Worm (Caenorhabditis elegans) whole organism, L1 larva: ENCODE data around the gene col-90.

Source experiments
- C04F5.9 ChIP-seq: sonication (generic microtip); optimal IDR thresholded peaks from 2 replicates; lab custom pipeline; 2016; ENCODE audit warnings: missing genetic modification characterization, missing compliant biosample characterization
- C34B4.2 ChIP-seq: sonication (generic microtip); optimal IDR thresholded peaks from 2 replicates; lab custom pipeline; 2017; ENCODE audit warnings: mild to moderate bottlenecking, missing genetic modification characterization, missing compliant biosample characterization
- F16B12.6 ChIP-seq: fragments of 150-350 bp; optimal IDR thresholded peaks from 2 replicates; lab custom pipeline; 2014; ENCODE audit warnings: missing biosample characterization, missing genetic modification characterization
- ama-1 ChIP-seq: fragments of 150-350 bp; optimal IDR thresholded peaks from 2 replicates; lab custom pipeline; 2014
- blmp-1 ChIP-seq: fragments of 150-350 bp; optimal IDR thresholded peaks from 2 replicates; lab custom pipeline; 2014; ENCODE audit warnings: missing biosample characterization, missing genetic modification characterization
- ceh-63 ChIP-seq: fragments of 200-800 bp; sonication (Bioruptor generic); optimal IDR thresholded peaks from 2 replicates; lab custom pipeline; 2018; ENCODE audit warnings: mild to moderate bottlenecking, missing genetic modification characterization, missing compliant biosample characterization
- ceh-82 ChIP-seq, 3 experiments: fragments of 150-350 bp in 1 of 3; sonication (generic microtip) in 2 of 3; optimal IDR thresholded peaks; 2 replicates each; lab custom pipeline; 2014 to 2017; ENCODE audit warnings: missing biosample characterization in 3 of 3, missing genetic modification characterization in 3 of 3
- ceh-88 ChIP-seq: fragments of 200-800 bp; sonication (Bioruptor generic); IDR thresholded peaks from 2 replicates; pipeline ENCODE4 v1.3.6; 2022; ENCODE audit warnings: missing genetic modification characterization, missing compliant biosample characterization
- ceh-90 ChIP-seq: sonication (generic microtip); optimal IDR thresholded peaks from 2 replicates; lab custom pipeline; 2016; ENCODE audit warnings: missing genetic modification characterization, missing compliant biosample characterization
- dsc-1 ChIP-seq: sonication (generic microtip); optimal IDR thresholded peaks from 2 replicates; lab custom pipeline; 2016; ENCODE audit warnings: mild to moderate bottlenecking, missing genetic modification characterization, missing compliant biosample characterization
- efl-1 ChIP-seq, 4 experiments: fragments of 150-350 bp; optimal IDR thresholded peaks in 3 of 4; peaks in 1 of 4; 1 replicate in 1 of 4; 2 replicates in 3 of 4; lab custom pipeline; 2014; ENCODE audit warnings: missing biosample characterization in 2 of 4, missing genetic modification characterization in 2 of 4, missing genetic modification reagents in 2 of 4
- efl-3 ChIP-seq: fragments of 200-800 bp; sonication (Bioruptor generic); optimal IDR thresholded peaks from 2 replicates; lab custom pipeline; 2018; ENCODE audit warnings: mild to moderate bottlenecking, missing genetic modification characterization, missing compliant biosample characterization
- egl-13 ChIP-seq: sonication (generic microtip); optimal IDR thresholded peaks from 2 replicates; lab custom pipeline; 2016; ENCODE audit warnings: missing genotype, missing genetic modification reagents, missing genetic modification characterization, missing compliant biosample characterization
- egl-27 ChIP-seq, 2 experiments: fragments of 150-350 bp in 1 of 2; sonication (generic microtip); optimal IDR thresholded peaks; 3 replicates each; lab custom pipeline; 2017 to 2018; ENCODE audit warnings: missing biosample characterization in 2 of 2, missing genetic modification characterization in 2 of 2, missing genetic modification reagents in 2 of 2
- elt-2 ChIP-seq: sonication (generic microtip); optimal IDR thresholded peaks from 2 replicates; lab custom pipeline; 2016; ENCODE audit warnings: missing genetic modification characterization, mild to moderate bottlenecking, inconsistent platforms, missing compliant biosample characterization, missing genetic modification reagents
- elt-3 ChIP-seq, 6 experiments: fragments of 150-350 bp in 1 of 6; sonication (generic microtip); optimal IDR thresholded peaks; 2 replicates each; lab custom pipeline; 2017 to 2018; ENCODE audit warnings: missing biosample characterization in 6 of 6, missing genetic modification characterization in 6 of 6, inconsistent platforms in 1 of 6
- fkh-10 ChIP-seq: sonication (generic microtip); optimal IDR thresholded peaks from 2 replicates; lab custom pipeline; 2017; ENCODE audit warnings: missing biosample characterization, missing genetic modification reagents, missing genetic modification characterization
- fos-1 ChIP-seq: fragments of 150-350 bp; optimal IDR thresholded peaks from 2 replicates; lab custom pipeline; 2014; ENCODE audit warnings: missing biosample characterization, missing genetic modification characterization
- hlh-17 ChIP-seq: fragments of 200-800 bp; sonication (Bioruptor generic); optimal IDR thresholded peaks from 2 replicates; lab custom pipeline; 2018; ENCODE audit warnings: missing genetic modification characterization, mild to moderate bottlenecking, missing compliant biosample characterization, moderate library complexity, borderline replicate concordance
- hpl-2 ChIP-seq: fragments of 150-350 bp; optimal IDR thresholded peaks from 2 replicates; lab custom pipeline; 2014; ENCODE audit warnings: missing biosample characterization, missing genetic modification reagents, missing genetic modification characterization
- irx-1 ChIP-seq: sonication (generic microtip); optimal IDR thresholded peaks from 2 replicates; lab custom pipeline; 2016; ENCODE audit warnings: missing genetic modification characterization, missing compliant biosample characterization
- isw-1 ChIP-seq: fragments of 200-800 bp; sonication (Bioruptor generic); IDR thresholded peaks from 2 replicates; pipeline ENCODE4 v1.3.6; 2022; ENCODE audit warnings: missing genetic modification characterization, missing compliant biosample characterization
- jun-1 ChIP-seq: fragments of 150-350 bp; optimal IDR thresholded peaks from 2 replicates; lab custom pipeline; 2014; ENCODE audit warnings: missing biosample characterization, missing genetic modification reagents, missing genetic modification characterization
- lin-13 ChIP-seq: fragments of 150-350 bp; optimal IDR thresholded peaks from 2 replicates; lab custom pipeline; 2014; ENCODE audit warnings: missing biosample characterization, missing genetic modification reagents, missing genetic modification characterization
- lin-14 ChIP-seq: fragments of 200-800 bp; sonication (Bioruptor generic); optimal IDR thresholded peaks from 2 replicates; lab custom pipeline; 2018; ENCODE audit warnings: mild to moderate bottlenecking, missing genetic modification characterization, moderate library complexity, missing compliant biosample characterization
- lin-15B ChIP-seq: fragments of 150-350 bp; sonication (generic microtip); optimal IDR thresholded peaks from 3 replicates; lab custom pipeline; 2014; ENCODE audit warnings: missing biosample characterization, missing genetic modification characterization
- lin-35 ChIP-seq, 2 experiments: fragments of 150-350 bp; optimal IDR thresholded peaks; 2 replicates each; lab custom pipeline; 2014; ENCODE audit warnings: missing biosample characterization in 2 of 2, missing genetic modification characterization in 2 of 2, missing genetic modification reagents in 2 of 2
- lsy-2 ChIP-seq, 2 experiments: fragments of 150-350 bp; optimal IDR thresholded peaks; 2 replicates each; lab custom pipeline; 2014; ENCODE audit warnings: missing biosample characterization in 2 of 2, missing genetic modification characterization in 2 of 2
- mef-2 ChIP-seq: fragments of 150-350 bp; optimal IDR thresholded peaks from 2 replicates; lab custom pipeline; 2014; ENCODE audit warnings: missing biosample characterization, missing genetic modification characterization
- mep-1 ChIP-seq: fragments of 150-350 bp; optimal IDR thresholded peaks from 2 replicates; lab custom pipeline; 2014; ENCODE audit warnings: missing biosample characterization, missing genetic modification characterization
- nhr-12 ChIP-seq: sonication (generic microtip); optimal IDR thresholded peaks from 2 replicates; lab custom pipeline; 2017; ENCODE audit warnings: missing biosample characterization, missing genetic modification characterization
- nhr-19 ChIP-seq: fragments of 200-800 bp; sonication (Bioruptor generic); conservative IDR thresholded peaks from 2 replicates; pipeline ENCODE4 v1.3.6; 2022; ENCODE audit warnings: missing genetic modification characterization, missing compliant biosample characterization
- nhr-20 ChIP-seq: sonication (generic microtip); optimal IDR thresholded peaks from 2 replicates; lab custom pipeline; 2016; ENCODE audit warnings: mild to moderate bottlenecking, missing genetic modification characterization, missing compliant biosample characterization
- nhr-47 ChIP-seq: sonication (generic microtip); optimal IDR thresholded peaks from 2 replicates; lab custom pipeline; 2016; ENCODE audit warnings: mild to moderate bottlenecking, missing genetic modification characterization, moderate library complexity, missing compliant biosample characterization
- nhr-71 ChIP-seq: sonication (generic microtip); optimal IDR thresholded peaks from 2 replicates; lab custom pipeline; 2016; ENCODE audit warnings: mild to moderate bottlenecking, missing genetic modification characterization, moderate library complexity, missing compliant biosample characterization
- nhr-76 ChIP-seq: sonication (generic microtip); optimal IDR thresholded peaks from 2 replicates; lab custom pipeline; 2017; ENCODE audit warnings: missing biosample characterization, missing genetic modification characterization
- nhr-77 ChIP-seq: fragments of 150-350 bp; optimal IDR thresholded peaks from 2 replicates; lab custom pipeline; 2014; ENCODE audit warnings: missing biosample characterization, missing genetic modification characterization
- nhr-84 ChIP-seq: sonication (generic microtip); optimal IDR thresholded peaks from 2 replicates; lab custom pipeline; 2017; ENCODE audit warnings: missing biosample characterization, missing genetic modification characterization
- nhr-85 ChIP-seq: sonication (generic microtip); peaks from one replicate; lab custom pipeline; 2016; ENCODE audit warnings: missing genetic modification characterization, inconsistent platforms, missing compliant biosample characterization
- nhr-90 ChIP-seq: sonication (generic microtip); optimal IDR thresholded peaks from 2 replicates; lab custom pipeline; 2016; ENCODE audit warnings: mild to moderate bottlenecking, missing genetic modification characterization, missing compliant biosample characterization; ENCODE audit not compliant: poor library complexity
- rnt-1 ChIP-seq: sonication (generic microtip); optimal IDR thresholded peaks from 2 replicates; lab custom pipeline; 2016; ENCODE audit warnings: mild to moderate bottlenecking, missing genetic modification characterization, moderate library complexity, missing compliant biosample characterization
- skn-1 ChIP-seq: fragments of 150-350 bp; optimal IDR thresholded peaks from 2 replicates; lab custom pipeline; 2014; ENCODE audit warnings: missing biosample characterization, missing genetic modification characterization
- snu-23 ChIP-seq: sonication (generic microtip); optimal IDR thresholded peaks from 2 replicates; lab custom pipeline; 2016; ENCODE audit warnings: missing genetic modification characterization, missing compliant biosample characterization
- tbx-2 ChIP-seq: sonication (generic microtip); optimal IDR thresholded peaks from 2 replicates; lab custom pipeline; 2016; ENCODE audit warnings: missing genetic modification characterization, missing compliant biosample characterization
- unc-130 ChIP-seq: fragments of 150-350 bp; optimal IDR thresholded peaks from 2 replicates; lab custom pipeline; 2017; ENCODE audit warnings: missing biosample characterization, missing genetic modification characterization, inconsistent platforms
- unc-86 ChIP-seq: sonication (generic microtip); optimal IDR thresholded peaks from 2 replicates; lab custom pipeline; 2016; ENCODE audit warnings: missing genetic modification characterization, missing compliant biosample characterization
- zag-1 ChIP-seq: fragments of 150-350 bp; optimal IDR thresholded peaks from 2 replicates; lab custom pipeline; 2014; ENCODE audit warnings: missing biosample characterization, missing genetic modification characterization

The col-90 gene

DNA sequence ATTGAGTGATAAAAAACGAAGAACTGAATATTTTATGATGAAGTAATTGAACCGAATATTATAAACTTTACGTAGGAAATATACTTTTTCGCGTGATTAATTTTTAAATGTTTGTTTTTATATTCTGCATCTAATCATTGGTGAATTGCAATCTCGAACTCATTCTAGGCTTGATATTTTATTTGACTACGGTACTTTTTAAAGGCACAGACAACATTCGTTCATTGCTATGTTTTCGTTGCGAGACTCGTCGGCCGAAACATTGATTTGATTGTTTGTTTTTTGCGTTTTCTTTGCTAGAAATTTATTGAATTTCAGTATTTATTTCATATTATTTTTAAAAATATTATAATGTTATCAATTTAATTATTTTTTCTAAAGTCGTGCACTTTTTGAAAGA lies 29.1 kb downstream of the col-90 start, which contains the start of gene C06G4.4:
Gene C06G4.4 (minus strand): TSS at position 36 of the 400 bp plus-strand sequence.
- TF ChIP-seq ceh-90 (tag; lab: Kevin White, UChicago), result no peak
- TF ChIP-seq fkh-10 (GFP tag; lab: Kevin White, UChicago), result no peak

DNA sequence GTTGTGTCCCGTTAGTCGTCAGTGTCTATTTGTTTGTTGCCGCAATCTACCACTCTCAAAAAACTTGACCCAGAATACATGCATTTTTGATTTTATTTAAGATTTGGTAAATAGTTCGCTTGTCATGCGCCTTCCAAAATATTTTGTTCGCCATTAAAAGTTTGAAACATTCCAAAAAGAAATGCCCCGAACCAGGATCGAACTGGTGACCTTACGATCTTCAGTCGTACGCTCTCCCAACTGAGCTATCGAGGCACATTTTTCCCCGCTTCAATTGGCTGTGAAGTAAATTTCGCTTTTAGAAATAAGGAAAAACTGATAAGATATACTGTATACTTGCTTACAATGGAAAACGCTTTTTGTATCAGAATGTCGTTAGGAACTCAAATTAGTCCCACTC lies 29.7 kb downstream of the col-90 start:
- TF ChIP-seq C34B4.2 (tag; lab: Kevin White, UChicago) (no peak), ama-1 (lab: Kevin White, UChicago) (no peak), unc-86 (tag; lab: Kevin White, UChicago) (no peak), efl-1 (optimal IDR thresholded peaks at IDR 0.05; lab: Kevin White, UChicago) (no peak), efl-1 (GFP tag; optimal IDR thresholded peaks at IDR 0.05 in 1 of 2; lab: Kevin White, UChicago) (peak in 1 of 2 experiments; percentile 40), fkh-10 (GFP tag; lab: Kevin White, UChicago) (no peak), irx-1 (tag; lab: Kevin White, UChicago) (no peak), mep-1 (peak; percentile 4), efl-3 (GFP tag; lab: Kevin White, UChicago) (no peak)

DNA sequence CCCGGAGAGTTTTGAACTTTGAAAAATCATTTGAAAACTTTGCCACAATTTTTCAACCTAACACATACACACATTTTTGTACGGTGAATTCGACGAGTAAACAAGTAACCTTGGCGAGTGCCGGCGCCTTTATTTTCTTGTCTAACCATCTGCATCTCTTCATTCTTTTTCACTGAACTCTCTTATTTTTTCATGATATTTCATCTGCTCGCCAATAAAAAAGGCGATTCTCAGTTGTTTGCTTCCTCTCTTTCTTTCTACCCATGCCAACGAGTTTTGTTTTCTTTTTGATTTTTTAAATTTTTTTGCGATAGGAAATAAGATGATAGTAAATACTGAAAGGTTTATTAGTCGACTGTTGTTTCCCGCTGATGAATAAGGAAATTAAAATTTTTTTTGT lies 30.1 kb downstream of the col-90 start:
- TF ChIP-seq fkh-10 (GFP tag; lab: Kevin White, UChicago), result no peak
- TF ChIP-seq ceh-88, result peak; percentile 27; the same call in 1 of the 2 replicates
- TF ChIP-seq blmp-1 (tag; lab: Kevin White, UChicago), result peak; percentile 46
- peak; percentile 40 for TF ChIP-seq F16B12.6 (tag; lab: Kevin White, UChicago)
- peak; percentile 56 for TF ChIP-seq irx-1 (tag; lab: Kevin White, UChicago)
- TF ChIP-seq unc-86 (tag; lab: Kevin White, UChicago), result no peak
- TF ChIP-seq isw-1 (GFP tag; lab: Robert Waterston, UW), result no peak
- TF ChIP-seq lin-14 (GFP tag; lab: Kevin White, UChicago), result peak; percentile 86
- TF ChIP-seq fos-1 (tag; lab: Kevin White, UChicago), result peak; percentile 50
- peak; percentile 61 for TF ChIP-seq nhr-77 (tag; lab: Kevin White, UChicago)
- TF ChIP-seq nhr-19 (GFP tag; lab: Robert Waterston, UW), result peak; percentile 68
- TF ChIP-seq mef-2, result no peak
- TF ChIP-seq efl-1 (optimal IDR thresholded peaks at IDR 0.05; lab: Kevin White, UChicago), result peak; percentile 68 to 79
- peak; percentile 46 to 92 for TF ChIP-seq efl-1 (GFP tag; optimal IDR thresholded peaks at IDR 0.05 in 1 of 2; lab: Kevin White, UChicago)
- peak; percentile 57 for TF ChIP-seq rnt-1 (tag; lab: Kevin White, UChicago)
- peak; percentile 33 for TF ChIP-seq lin-13
- no peak for TF ChIP-seq nhr-84 (tag; lab: Kevin White, UChicago)
- peak; percentile 3 for TF ChIP-seq unc-130 (tag; lab: Kevin White, UChicago)
- peak; percentile 78 for TF ChIP-seq nhr-20 (tag; lab: Kevin White, UChicago)
- TF ChIP-seq nhr-76 (tag; lab: Kevin White, UChicago), result no peak
- no peak for TF ChIP-seq C04F5.9 (tag; lab: Kevin White, UChicago)
- TF ChIP-seq nhr-71 (tag; lab: Kevin White, UChicago), result peak; percentile 74
- TF ChIP-seq ceh-90 (tag; lab: Kevin White, UChicago), result no peak
- TF ChIP-seq elt-2, result peak; percentile 5
- TF ChIP-seq jun-1, result peak; percentile 26
- TF ChIP-seq dsc-1 (tag; lab: Kevin White, UChicago), result peak; percentile 31
- no peak for TF ChIP-seq lin-15B
- peak; percentile 58 for TF ChIP-seq mep-1
- TF ChIP-seq ceh-82 (tag; optimal IDR thresholded peaks at IDR 0.05; lab: Kevin White, UChicago), result peak; percentile 2 to 31 (median 5)
- no peak for TF ChIP-seq egl-13 (tag; lab: Kevin White, UChicago)
- TF ChIP-seq nhr-12 (tag; lab: Kevin White, UChicago), result no peak
- TF ChIP-seq tbx-2 (tag; lab: Kevin White, UChicago), result peak; percentile 51
- peak in 1 of 6 experiments; percentile 57 for TF ChIP-seq elt-3 (tag; optimal IDR thresholded peaks at IDR 0.05; lab: Kevin White, UChicago)
- peak; percentile 66 for TF ChIP-seq nhr-90
- peak; percentile 60 for TF ChIP-seq nhr-47 (tag; lab: Kevin White, UChicago)
- TF ChIP-seq lin-35 (GFP tag; optimal IDR thresholded peaks at IDR 0.05; lab: Kevin White, UChicago), result peak; percentile 38 to 68
- peak; percentile 57 to 67 for TF ChIP-seq lsy-2 (tag; optimal IDR thresholded peaks at IDR 0.05; lab: Kevin White, UChicago)
- TF ChIP-seq snu-23, result peak; percentile 77
- no peak for TF ChIP-seq ceh-63
- no peak for TF ChIP-seq zag-1 (tag; lab: Kevin White, UChicago)
- TF ChIP-seq C34B4.2 (tag; lab: Kevin White, UChicago), result no peak
- TF ChIP-seq nhr-85, result peak; percentile 90
- TF ChIP-seq hpl-2 (GFP tag; lab: Kevin White, UChicago), result no peak
- TF ChIP-seq hlh-17 (GFP tag; lab: Kevin White, UChicago), result no peak
- TF ChIP-seq egl-27 (tag; optimal IDR thresholded peaks at IDR 0.05; lab: Kevin White, UChicago), result no peak
- TF ChIP-seq skn-1, result peak; percentile 11
